Worm (Caenorhabditis elegans) whole organism, L4/young adult: Measurements from ENCODE around the gene tag-52.

Experiments
- W03F9.2 ChIP-seq: fragments of 150-350 bp; optimal IDR thresholded peaks from 2 replicates; lab custom pipeline; 2014; ENCODE audit warnings: missing biosample characterization, missing genetic modification characterization
- dao-5 ChIP-seq: sonication (generic microtip); optimal IDR thresholded peaks from 2 replicates; lab custom pipeline; 2016; ENCODE audit warnings: missing genotype, missing genetic modification characterization, moderate library complexity, missing compliant biosample characterization
- him-1 ChIP-seq: sonication (generic microtip); optimal IDR thresholded peaks from 2 replicates; lab custom pipeline; 2016; ENCODE audit warnings: missing genotype, missing genetic modification reagents, missing genetic modification characterization, missing compliant biosample characterization

ce11 chrX:3695826-3696225, 17.5 kb upstream of the tag-52 start:
- TF ChIP-seq him-1 (tag; lab: Kevin White, UChicago) (no peak), dao-5 (tag; lab: Kevin White, UChicago) (no peak), W03F9.2 (tag; lab: Kevin White, UChicago) (no peak)
